Fruit fly (Drosophila melanogaster) whole organism, embryonic: Measurements from ENCODE around the gene mus101.

Experiments used
- Atf6 ChIP-seq: fragments of 200-800 bp; sonication (Bioruptor generic); IDR thresholded peaks from 2 replicates; pipeline ENCODE4 v1.3.6; 2022; ENCODE audit warnings: missing biosample characterization, missing genetic modification characterization
- CG10654 ChIP-seq: fragments of 200-800 bp; sonication (Bioruptor generic); optimal IDR thresholded peaks from 2 replicates; lab custom pipeline; 2016; ENCODE audit warnings: missing biosample characterization, missing genetic modification characterization
- CG12942 ChIP-seq: fragments of 200-800 bp; sonication (Bioruptor generic); optimal IDR thresholded peaks from 3 replicates; lab custom pipeline; 2016; ENCODE audit warnings: missing biosample characterization, missing genetic modification characterization
- CG13624 ChIP-seq: fragments of 200-800 bp; sonication (Bioruptor generic); optimal IDR thresholded peaks from 2 replicates; lab custom pipeline; 2016; ENCODE audit warnings: missing biosample characterization, missing genetic modification characterization
- CG16815 ChIP-seq: fragments of 200-800 bp; sonication (Bioruptor generic); optimal IDR thresholded peaks from 3 replicates; lab custom pipeline; 2017; ENCODE audit warnings: missing biosample characterization, mild to moderate bottlenecking, missing genetic modification characterization
- CG17359 ChIP-seq: fragments of 200-800 bp; sonication (Bioruptor generic); optimal IDR thresholded peaks from 3 replicates; lab custom pipeline; 2018; ENCODE audit warnings: missing biosample characterization, mild to moderate bottlenecking, missing genetic modification characterization, moderate library complexity
- CG17568 ChIP-seq: fragments of 200-800 bp; sonication (Bioruptor generic); optimal IDR thresholded peaks from 2 replicates; lab custom pipeline; 2018; ENCODE audit warnings: missing biosample characterization, mild to moderate bottlenecking, missing genetic modification characterization, moderate library complexity
- CG18262 ChIP-seq: fragments of 200-800 bp; optimal IDR thresholded peaks from 3 replicates; lab custom pipeline; 2019; ENCODE audit warnings: missing biosample characterization, mild to moderate bottlenecking, missing genetic modification characterization, moderate library complexity
- CG2678 ChIP-seq: fragments of 200-800 bp; sonication (Bioruptor generic); optimal IDR thresholded peaks from 3 replicates; lab custom pipeline; 2019; ENCODE audit warnings: missing biosample characterization, mild to moderate bottlenecking, missing genetic modification characterization, moderate library complexity
- CG3281 ChIP-seq: fragments of 200-800 bp; sonication (Bioruptor generic); optimal IDR thresholded peaks from 3 replicates; lab custom pipeline; 2017; ENCODE audit warnings: missing biosample characterization, mild to moderate bottlenecking, missing genetic modification characterization
- CG33557 ChIP-seq: fragments of 200-800 bp; sonication (Bioruptor generic); optimal IDR thresholded peaks from 2 replicates; lab custom pipeline; 2019; ENCODE audit warnings: missing biosample characterization, mild to moderate bottlenecking, missing genetic modification characterization, moderate library complexity
- CG4328 ChIP-seq: fragments of 200-800 bp; sonication (Bioruptor generic); optimal IDR thresholded peaks from 3 replicates; lab custom pipeline; 2017; ENCODE audit warnings: missing biosample characterization, missing genetic modification reagents, missing genetic modification characterization
- CG4360 ChIP-seq: fragments of 200-800 bp; sonication (Bioruptor generic); IDR thresholded peaks from 2 replicates; pipeline ENCODE4 v1.3.6; 2022; ENCODE audit warnings: missing biosample characterization, missing genetic modification characterization
- CG43689 ChIP-seq: fragments of 200-800 bp; sonication (Bioruptor generic); IDR thresholded peaks from 2 replicates; pipeline ENCODE4 v1.3.6; 2022; ENCODE audit warnings: missing biosample characterization, missing genetic modification characterization
- CG6765 ChIP-seq: fragments of 200-800 bp; sonication (Bioruptor generic); optimal IDR thresholded peaks from 3 replicates; lab custom pipeline; 2017; ENCODE audit warnings: missing biosample characterization, mild to moderate bottlenecking, missing genetic modification characterization
- CG8359 ChIP-seq: fragments of 200-800 bp; sonication (Bioruptor generic); optimal IDR thresholded peaks from 2 replicates; lab custom pipeline; 2017; ENCODE audit warnings: missing biosample characterization, mild to moderate bottlenecking, missing genetic modification characterization, borderline replicate concordance
- CHES-1-like ChIP-seq: fragments of 200-800 bp; sonication (Bioruptor generic); optimal IDR thresholded peaks from 2 replicates; lab custom pipeline; 2016; ENCODE audit warnings: missing biosample characterization, missing genetic modification characterization
- D ChIP-seq, 2 experiments: fragments of 200-800 bp in 1 of 2; fragments of >200 bp in 1 of 2; sonication (Bioruptor generic) in 1 of 2; optimal IDR thresholded peaks; 2 replicates in 1 of 2; 3 replicates in 1 of 2; lab custom pipeline; 2017; ENCODE audit warnings: mild to moderate bottlenecking in 1 of 2, missing biosample characterization in 1 of 2, missing genetic modification characterization in 1 of 2, missing genetic modification reagents in 1 of 2
- D19A ChIP-seq: fragments of 200-800 bp; optimal IDR thresholded peaks from 3 replicates; lab custom pipeline; 2019; ENCODE audit warnings: missing biosample characterization, mild to moderate bottlenecking, missing genetic modification characterization, moderate library complexity
- D19B ChIP-seq: fragments of 200-800 bp; sonication (Bioruptor generic); optimal IDR thresholded peaks from 2 replicates; lab custom pipeline; 2017; ENCODE audit warnings: missing biosample characterization, mild to moderate bottlenecking, missing genetic modification characterization
- Dref ChIP-seq: fragments of 200-800 bp; sonication (Bioruptor generic); IDR thresholded peaks from 2 replicates; pipeline ENCODE4 v1.3.6; 2022; ENCODE audit warnings: missing biosample characterization, missing genetic modification characterization
- H2.0 ChIP-seq: fragments of 200-800 bp; sonication (Bioruptor generic); IDR thresholded peaks from 2 replicates; pipeline ENCODE4 v1.3.6; 2022; ENCODE audit warnings: missing biosample characterization, missing genetic modification characterization
- Hand ChIP-seq: fragments of 200-800 bp; sonication (Bioruptor generic); optimal IDR thresholded peaks from 2 replicates; lab custom pipeline; 2017; ENCODE audit warnings: mild to moderate bottlenecking, missing biosample characterization, missing genetic modification reagents, missing genetic modification characterization
- HmgD ChIP-seq: fragments of 200-800 bp; sonication (Bioruptor generic); optimal IDR thresholded peaks from 3 replicates; lab custom pipeline; 2016; ENCODE audit warnings: missing biosample characterization, missing genetic modification characterization
- Hmx ChIP-seq: fragments of 200-800 bp; sonication (Bioruptor generic); optimal IDR thresholded peaks from 2 replicates; lab custom pipeline; 2016; ENCODE audit warnings: missing biosample characterization, missing genetic modification characterization
- Rfx ChIP-seq: fragments of 200-800 bp; sonication (Bioruptor generic); IDR thresholded peaks from 2 replicates; pipeline ENCODE4 v1.3.6; 2022; ENCODE audit warnings: missing biosample characterization, missing genetic modification characterization
- Taf1 ChIP-seq: fragments of 200-800 bp; sonication (Bioruptor generic); IDR thresholded peaks from 2 replicates; pipeline ENCODE4 v1.3.6; 2022; ENCODE audit warnings: missing biosample characterization, missing genetic modification characterization
- Usf ChIP-seq: fragments of 200-800 bp; sonication (Bioruptor generic); optimal IDR thresholded peaks from 2 replicates; lab custom pipeline; 2017; ENCODE audit warnings: missing genotype, missing biosample characterization, missing genetic modification characterization
- Xbp1 ChIP-seq: fragments of 200-800 bp; sonication (Bioruptor generic); optimal IDR thresholded peaks from 3 replicates; lab custom pipeline; 2016; ENCODE audit warnings: missing biosample characterization, mild to moderate bottlenecking, missing genetic modification characterization
- ab ChIP-seq: fragments of 200-800 bp; sonication (Bioruptor generic); optimal IDR thresholded peaks from 2 replicates; lab custom pipeline; 2016; ENCODE audit warnings: missing biosample characterization, missing genetic modification characterization
- amos ChIP-seq: fragments of 200-800 bp; sonication (Bioruptor generic); IDR thresholded peaks from 2 replicates; pipeline ENCODE4 v1.3.6; 2022; ENCODE audit warnings: missing biosample characterization, missing genetic modification characterization; ENCODE audit not compliant: partially characterized antibody
- aop ChIP-seq: fragments of 200-800 bp; sonication (Bioruptor generic); IDR thresholded peaks from 2 replicates; pipeline ENCODE4 v1.3.6; 2022; ENCODE audit warnings: missing biosample characterization, missing genetic modification characterization
- ap ChIP-seq: fragments of 200-800 bp; sonication (Bioruptor generic); IDR thresholded peaks from 2 replicates; pipeline ENCODE4 v1.3.6; 2022; ENCODE audit warnings: missing biosample characterization, missing genetic modification characterization
- ash1 ChIP-seq: fragments of 200-800 bp; sonication (Bioruptor generic); optimal IDR thresholded peaks from 2 replicates; lab custom pipeline; 2018; ENCODE audit warnings: missing biosample characterization, mild to moderate bottlenecking, missing genetic modification characterization
- br ChIP-seq: fragments of >200 bp; optimal IDR thresholded peaks from 2 replicates; lab custom pipeline; 2017
- corto ChIP-seq: fragments of 200-800 bp; sonication (Bioruptor generic); optimal IDR thresholded peaks from 2 replicates; lab custom pipeline; 2016; ENCODE audit warnings: missing biosample characterization, mild to moderate bottlenecking, missing genetic modification characterization, moderate library complexity
- crp ChIP-seq, 2 experiments: fragments of 200-800 bp; sonication (Bioruptor generic); optimal IDR thresholded peaks; 2 replicates in 1 of 2; 3 replicates in 1 of 2; lab custom pipeline; 2017; ENCODE audit warnings: missing biosample characterization in 2 of 2, missing genetic modification characterization in 2 of 2, mild to moderate bottlenecking in 1 of 2, moderate library complexity in 1 of 2
- disco-r ChIP-seq: fragments of 200-800 bp; sonication (Bioruptor generic); optimal IDR thresholded peaks from 2 replicates; lab custom pipeline; 2016; ENCODE audit warnings: missing biosample characterization, missing genetic modification characterization
- gro ChIP-seq: fragments of 200-800 bp; sonication (Bioruptor generic); optimal IDR thresholded peaks from 2 replicates; lab custom pipeline; 2016; ENCODE audit warnings: missing biosample characterization, missing genetic modification characterization
- hkb ChIP-seq, 2 experiments: fragments of 200-800 bp in 1 of 2; fragments of >200 bp in 1 of 2; sonication (Bioruptor generic) in 1 of 2; IDR thresholded peaks in 1 of 2; optimal IDR thresholded peaks in 1 of 2; 2 replicates each; pipeline versions ENCODE4 v1.3.6 to Lab custom; 2017 to 2022; ENCODE audit warnings: missing biosample characterization in 1 of 2, missing genetic modification characterization in 1 of 2
- jing ChIP-seq: fragments of 200-800 bp; sonication (Bioruptor generic); optimal IDR thresholded peaks from 2 replicates; lab custom pipeline; 2018; ENCODE audit warnings: missing biosample characterization, mild to moderate bottlenecking, missing genetic modification characterization
- nerfin-1 ChIP-seq: fragments of 200-800 bp; sonication (Bioruptor generic); optimal IDR thresholded peaks from 3 replicates; lab custom pipeline; 2019; ENCODE audit warnings: missing biosample characterization, mild to moderate bottlenecking, missing genetic modification characterization, moderate library complexity
- nmo ChIP-seq: fragments of 200-800 bp; sonication (Bioruptor generic); optimal IDR thresholded peaks from 2 replicates; lab custom pipeline; 2018; ENCODE audit warnings: missing biosample characterization, mild to moderate bottlenecking, missing genetic modification characterization, moderate library complexity
- peb ChIP-seq: fragments of 200-800 bp; sonication (Bioruptor generic); IDR thresholded peaks from 2 replicates; pipeline ENCODE4 v1.3.6; 2022; ENCODE audit warnings: missing biosample characterization, missing genetic modification characterization
- phol ChIP-seq: fragments of 200-800 bp; sonication (Bioruptor generic); optimal IDR thresholded peaks from 3 replicates; lab custom pipeline; 2018; ENCODE audit warnings: missing biosample characterization, mild to moderate bottlenecking, missing genetic modification characterization, moderate library complexity
- pita ChIP-seq: fragments of 200-800 bp; sonication (Bioruptor generic); optimal IDR thresholded peaks from 2 replicates; lab custom pipeline; 2017; ENCODE audit warnings: missing biosample characterization, mild to moderate bottlenecking, missing genetic modification characterization
- run ChIP-seq: fragments of 200-800 bp; sonication (Bioruptor generic); optimal IDR thresholded peaks from 3 replicates; lab custom pipeline; 2018; ENCODE audit warnings: missing biosample characterization, mild to moderate bottlenecking, missing genetic modification characterization
- seq ChIP-seq: fragments of 200-800 bp; sonication (Bioruptor generic); IDR thresholded peaks from 2 replicates; pipeline ENCODE4 v1.3.6; 2022; ENCODE audit warnings: missing biosample characterization, missing genetic modification characterization
- toy ChIP-seq: fragments of 200-800 bp; sonication (Bioruptor generic); IDR thresholded peaks from 2 replicates; pipeline ENCODE4 v1.3.6; 2022; ENCODE audit warnings: missing biosample characterization, missing genetic modification characterization

The mus101 gene

dm6 chrX:13764397-13765119, 42.5 kb downstream of the mus101 start (continued):
- TF ChIP-seq CG3281 (GFP tag; lab: Kevin White, UChicago) (peak; percentile 40), aop (GFP tag; lab: Robert Waterston, UW) (no peak), D (optimal IDR thresholded peaks at IDR 0.05; lab: Kevin White, UChicago) (no peak), D (GFP tag; optimal IDR thresholded peaks at IDR 0.05; lab: Kevin White, UChicago) (no peak), run (peak; percentile 50), CG43689 (GFP tag; lab: Robert Waterston, UW) (no peak), CG2678 (tag; lab: Kevin White, UChicago) (peak; percentile 63), CG10654 (GFP tag; lab: Kevin White, UChicago) (no peak), CHES-1-like (no peak), CG16815 (GFP tag; lab: Kevin White, UChicago) (no peak), peb (GFP tag; lab: Robert Waterston, UW) (peak; percentile 15; the same call in 1 of the 2 replicates), Atf6 (GFP tag; lab: Robert Waterston, UW) (peak; percentile 34; the same call in 1 of the 2 replicates), Rfx (GFP tag; lab: Robert Waterston, UW) (peak; percentile 60), ap (GFP tag; lab: Robert Waterston, UW) (no peak), ab (GFP tag; lab: Kevin White, UChicago) (no peak), CG33557 (no peak), H2.0 (GFP tag; lab: Robert Waterston, UW) (0 out of 2 replicates have a peak, but pooled peaks have one; percentile 20), toy (GFP tag; lab: Robert Waterston, UW) (no peak), CG13624 (GFP tag; lab: Kevin White, UChicago) (no peak), Taf1 (GFP tag; lab: Robert Waterston, UW) (peak; percentile 27; the same call in 1 of the 2 replicates), CG4360 (GFP tag; lab: Robert Waterston, UW) (no peak), CG4328 (no peak), Hand (GFP tag; lab: Kevin White, UChicago) (no peak), disco-r (GFP tag; lab: Kevin White, UChicago) (no peak), jing (GFP tag; lab: Kevin White, UChicago) (peak; percentile 0), CG17359 (tag; lab: Kevin White, UChicago) (peak; percentile 76), CG17568 (GFP tag; lab: Kevin White, UChicago) (no peak), amos (GFP tag; lab: Robert Waterston, UW) (no peak), crp (GFP tag; optimal IDR thresholded peaks at IDR 0.05; lab: Kevin White, UChicago) (no peak), ash1 (GFP tag; lab: Kevin White, UChicago) (no peak), Usf (GFP tag; lab: Kevin White, UChicago) (no peak), D19B (GFP tag; lab: Kevin White, UChicago) (peak; percentile 8), hkb (optimal IDR thresholded peaks at IDR 0.05; lab: Kevin White, UChicago) (no peak), hkb (GFP tag; IDR thresholded peaks at IDR 0.05; lab: Robert Waterston, UW) (peak; percentile 73; the same call in 1 of the 2 replicates), nmo (GFP tag; lab: Kevin White, UChicago) (peak; percentile 67), corto (GFP tag; lab: Kevin White, UChicago) (no peak), br (lab: Kevin White, UChicago) (no peak), HmgD (no peak), phol (tag; lab: Kevin White, UChicago) (peak; percentile 59), D19A (tag; lab: Kevin White, UChicago) (peak; percentile 46), seq (GFP tag; lab: Robert Waterston, UW) (no peak), Dref (GFP tag; lab: Robert Waterston, UW) (no peak), CG8359 (no peak), Xbp1 (GFP tag; lab: Kevin White, UChicago) (peak; percentile 58), CG6765 (no peak), CG18262 (tag; lab: Kevin White, UChicago) (peak; percentile 49), pita (no peak), CG12942 (GFP tag; lab: Kevin White, UChicago) (no peak), Hmx (no peak), nerfin-1 (peak; percentile 23), gro (GFP tag; lab: Kevin White, UChicago) (no peak)
